Worm (Caenorhabditis elegans) whole organism, L4 larva: Measurements from ENCODE around the gene M163.22.

Experiments
- D1046.2 ChIP-seq: fragments of 200-800 bp; sonication (Bioruptor generic); IDR thresholded peaks from 2 replicates; pipeline ENCODE4 v1.3.6; 2022; ENCODE audit warnings: missing genetic modification characterization, missing compliant biosample characterization
- F26F4.8 ChIP-seq: fragments of 200-800 bp; sonication (Bioruptor generic); conservative IDR thresholded peaks from 2 replicates; pipeline ENCODE4 v1.3.6; 2022; ENCODE audit warnings: missing genetic modification characterization, missing compliant biosample characterization
- F44E2.7 ChIP-seq: fragments of 200-800 bp; sonication (Bioruptor generic); IDR thresholded peaks from 2 replicates; pipeline ENCODE4 v2.1.2; 2022; ENCODE audit warnings: missing genetic modification characterization, missing compliant biosample characterization
- R02D3.7 ChIP-seq: fragments of 150-350 bp; sonication (generic microtip); optimal IDR thresholded peaks from 3 replicates; lab custom pipeline; 2014; ENCODE audit warnings: missing biosample characterization, missing genetic modification characterization
- T26A8.4 ChIP-seq: fragments of 200-800 bp; sonication (Bioruptor generic); IDR thresholded peaks from 2 replicates; pipeline ENCODE4 v1.3.6; 2022; ENCODE audit warnings: missing genetic modification characterization, missing compliant biosample characterization
- Y48G9A.11 ChIP-seq: fragments of 200-800 bp; sonication (Bioruptor generic); IDR thresholded peaks from 2 replicates; pipeline ENCODE4 v1.3.6; 2022; ENCODE audit warnings: missing genetic modification reagents, missing genetic modification characterization, missing compliant biosample characterization
- Y5F2A.4 ChIP-seq: fragments of 200-800 bp; sonication (Bioruptor generic); optimal IDR thresholded peaks from 2 replicates; lab custom pipeline; 2018; ENCODE audit warnings: mild to moderate bottlenecking, missing genetic modification characterization, missing compliant biosample characterization
- aha-1 ChIP-seq: fragments of 150-350 bp; peaks from one replicate; lab custom pipeline; 2014; ENCODE audit warnings: missing biosample characterization, missing genetic modification characterization
- ama-1 ChIP-seq: fragments of 150-350 bp; optimal IDR thresholded peaks from 2 replicates; lab custom pipeline; 2014; ENCODE audit warnings: inconsistent platforms, mixed read lengths
- ceh-62 ChIP-seq: sonication (generic microtip); optimal IDR thresholded peaks from 2 replicates; lab custom pipeline; 2017; ENCODE audit warnings: missing biosample characterization, missing genetic modification characterization
- cey-2 ChIP-seq: sonication (generic microtip); optimal IDR thresholded peaks from 3 replicates; lab custom pipeline; 2017; ENCODE audit warnings: missing genetic modification characterization, mild to moderate bottlenecking, missing compliant biosample characterization, antibody characterized with exemption, borderline replicate concordance; ENCODE audit not compliant: insufficient read depth
- ctbp-1 ChIP-seq: fragments of 200-800 bp; sonication (Bioruptor generic); IDR thresholded peaks from 2 replicates; pipeline ENCODE4 v1.3.6; 2022; ENCODE audit warnings: missing genetic modification reagents, missing genetic modification characterization, missing compliant biosample characterization
- daf-16 ChIP-seq, 3 experiments: sonication (generic microtip); optimal IDR thresholded peaks; 2 replicates each; lab custom pipeline; 2016 to 2017; ENCODE audit warnings: missing genetic modification characterization in 3 of 3, missing genetic modification reagents in 3 of 3, mild to moderate bottlenecking in 2 of 3, missing compliant biosample characterization in 2 of 3, missing biosample characterization in 1 of 3, moderate library complexity in 1 of 3
- daf-19 ChIP-seq: fragments of 200-800 bp; sonication (Bioruptor generic); conservative IDR thresholded peaks from 2 replicates; pipeline ENCODE4 v1.3.6; 2022; ENCODE audit warnings: missing genetic modification characterization, missing compliant biosample characterization
- daf-8 ChIP-seq: fragments of 200-800 bp; sonication (Bioruptor generic); IDR thresholded peaks from 2 replicates; pipeline ENCODE4 v1.3.6; 2022; ENCODE audit warnings: missing genetic modification characterization, missing compliant biosample characterization
- dmd-6 ChIP-seq: fragments of 200-800 bp; sonication (Bioruptor generic); IDR thresholded peaks from 2 replicates; pipeline ENCODE4 v1.3.6; 2022; ENCODE audit warnings: missing genetic modification reagents, missing genetic modification characterization, missing compliant biosample characterization
- dmd-9 ChIP-seq: fragments of 200-800 bp; sonication (Bioruptor generic); IDR thresholded peaks from 2 replicates; pipeline ENCODE4 v1.3.6; 2022; ENCODE audit warnings: missing genetic modification reagents, missing genetic modification characterization, missing compliant biosample characterization
- gei-8 ChIP-seq: fragments of 200-800 bp; sonication (Bioruptor generic); optimal IDR thresholded peaks from 2 replicates; lab custom pipeline; 2018; ENCODE audit warnings: mild to moderate bottlenecking, missing genetic modification characterization, missing compliant biosample characterization
- hif-1 ChIP-seq, 2 experiments: sonication (generic microtip); optimal IDR thresholded peaks; 2 replicates each; lab custom pipeline; 2016 to 2017; ENCODE audit warnings: missing compliant biosample characterization in 2 of 2, missing genetic modification characterization in 2 of 2, missing genetic modification reagents in 2 of 2, missing genotype in 2 of 2, mild to moderate bottlenecking in 1 of 2
- hlh-11 ChIP-seq: fragments of 200-800 bp; sonication (Bioruptor generic); optimal IDR thresholded peaks from 2 replicates; lab custom pipeline; 2018; ENCODE audit warnings: mild to moderate bottlenecking, missing genetic modification characterization, missing compliant biosample characterization
- hlh-30 ChIP-seq: sonication (generic microtip); optimal IDR thresholded peaks from 2 replicates; lab custom pipeline; 2017; ENCODE audit warnings: antibody characterized with exemption, mild to moderate bottlenecking, missing genetic modification characterization, missing compliant biosample characterization; ENCODE audit not compliant: insufficient read depth
- hmg-1.1 ChIP-seq: fragments of 200-800 bp; sonication (Bioruptor generic); IDR thresholded peaks from 2 replicates; pipeline ENCODE4 v1.3.6; 2022; ENCODE audit warnings: missing genetic modification reagents, missing genetic modification characterization, missing compliant biosample characterization
- lin-1 ChIP-seq: fragments of 200-800 bp; sonication (Bioruptor generic); IDR thresholded peaks from 2 replicates; pipeline ENCODE4 v1.3.6; 2022; ENCODE audit warnings: missing genetic modification reagents, missing genetic modification characterization, missing compliant biosample characterization
- lin-15B ChIP-seq: fragments of 150-350 bp; sonication (generic microtip); optimal IDR thresholded peaks from 3 replicates; lab custom pipeline; 2014; ENCODE audit warnings: missing biosample characterization, missing genetic modification characterization
- lin-29 ChIP-seq: fragments of 200-800 bp; sonication (Bioruptor generic); IDR thresholded peaks from 2 replicates; pipeline ENCODE4 v1.3.6; 2022; ENCODE audit warnings: missing genetic modification reagents, missing genetic modification characterization, missing compliant biosample characterization
- lsy-2 ChIP-seq, 2 experiments: fragments of 150-350 bp in 1 of 2; sonication (generic microtip) in 1 of 2; optimal IDR thresholded peaks; 2 replicates each; lab custom pipeline; 2014 to 2017; ENCODE audit warnings: missing biosample characterization in 2 of 2, missing genetic modification characterization in 2 of 2
- mdl-1 ChIP-seq, 2 experiments: fragments of 150-350 bp in 1 of 2; sonication (generic microtip) in 1 of 2; optimal IDR thresholded peaks; 2 replicates each; lab custom pipeline; 2014 to 2017; ENCODE audit warnings: missing biosample characterization in 2 of 2, missing genetic modification characterization in 2 of 2
- mxl-2 ChIP-seq: fragments of 200-800 bp; sonication (Bioruptor generic); conservative IDR thresholded peaks from 2 replicates; pipeline ENCODE4 v1.3.6; 2022; ENCODE audit warnings: missing genetic modification reagents, missing genetic modification characterization, missing compliant biosample characterization
- mxl-3 ChIP-seq: fragments of 200-800 bp; sonication (Bioruptor generic); optimal IDR thresholded peaks from 2 replicates; lab custom pipeline; 2018; ENCODE audit warnings: mild to moderate bottlenecking, missing genetic modification characterization, missing compliant biosample characterization
- nhr-11 ChIP-seq: fragments of 150-350 bp; optimal IDR thresholded peaks from 2 replicates; lab custom pipeline; 2014; ENCODE audit warnings: missing biosample characterization, missing genetic modification characterization
- nhr-237 ChIP-seq: sonication (generic microtip); optimal IDR thresholded peaks from 2 replicates; lab custom pipeline; 2017; ENCODE audit warnings: missing biosample characterization, missing genetic modification characterization
- nhr-28 ChIP-seq: fragments of 150-350 bp; optimal IDR thresholded peaks from 2 replicates; lab custom pipeline; 2014; ENCODE audit warnings: missing biosample characterization, missing genetic modification characterization
- nhr-48 ChIP-seq: sonication (generic microtip); optimal IDR thresholded peaks from 2 replicates; lab custom pipeline; 2016; ENCODE audit warnings: mild to moderate bottlenecking, missing genetic modification characterization, missing compliant biosample characterization
- php-3 ChIP-seq: fragments of 200-800 bp; sonication (Bioruptor generic); IDR thresholded peaks from 2 replicates; pipeline ENCODE4 v1.3.6; 2022; ENCODE audit warnings: missing genetic modification reagents, missing genetic modification characterization, missing compliant biosample characterization
- rbr-2 ChIP-seq: sonication (generic microtip); optimal IDR thresholded peaks from 2 replicates; lab custom pipeline; 2016; ENCODE audit warnings: missing genotype, missing genetic modification characterization, missing compliant biosample characterization
- skn-1 ChIP-seq: fragments of 150-350 bp; optimal IDR thresholded peaks from 2 replicates; lab custom pipeline; 2014; ENCODE audit warnings: missing biosample characterization, missing genetic modification characterization
- spr-1 ChIP-seq: sonication (generic microtip); optimal IDR thresholded peaks from 2 replicates; lab custom pipeline; 2016; ENCODE audit warnings: mild to moderate bottlenecking, missing genetic modification characterization, missing compliant biosample characterization
- tag-97 ChIP-seq: fragments of 200-800 bp; sonication (Bioruptor generic); IDR thresholded peaks from 2 replicates; pipeline ENCODE4 v1.3.6; 2022; ENCODE audit warnings: missing genetic modification characterization, missing compliant biosample characterization
- tra-1 ChIP-seq: fragments of 200-800 bp; sonication (Bioruptor generic); IDR thresholded peaks from 2 replicates; pipeline ENCODE4 v1.3.6; 2022; ENCODE audit warnings: missing genetic modification reagents, missing genetic modification characterization, missing compliant biosample characterization
- unc-39 ChIP-seq: sonication (generic microtip); optimal IDR thresholded peaks from 2 replicates; lab custom pipeline; 2017; ENCODE audit warnings: missing biosample characterization, missing genetic modification characterization
- unc-62 ChIP-seq, 3 experiments: fragments of 150-350 bp in 1 of 3; sonication (generic microtip); optimal IDR thresholded peaks in 2 of 3; peaks in 1 of 3; 1 replicate in 1 of 3; 2 replicates in 2 of 3; lab custom pipeline; 2014 to 2017; ENCODE audit warnings: missing biosample characterization in 3 of 3, missing genetic modification characterization in 3 of 3, missing genetic modification reagents in 3 of 3, missing genotype in 1 of 3
- zag-1 ChIP-seq: fragments of 150-350 bp; optimal IDR thresholded peaks from 2 replicates; lab custom pipeline; 2014; ENCODE audit warnings: missing biosample characterization, missing genetic modification characterization
- zfp-3 ChIP-seq: fragments of 200-800 bp; sonication (Bioruptor generic); conservative IDR thresholded peaks from 2 replicates; pipeline ENCODE4 v1.3.6; 2022; ENCODE audit warnings: missing genetic modification reagents, missing genetic modification characterization, missing compliant biosample characterization
- zip-11 ChIP-seq: fragments of 200-800 bp; sonication (Bioruptor generic); IDR thresholded peaks from 2 replicates; pipeline ENCODE4 v1.3.6; 2022; ENCODE audit warnings: missing genetic modification characterization, missing compliant biosample characterization

M163.22 gene

ce11 chrX:14502116-14502587 lies 36.5 kb downstream of the M163.22 start (continued):
- TF ChIP-seq T26A8.4 (GFP tag; lab: Robert Waterston, UW), result no peak
- TF ChIP-seq php-3 (GFP tag; lab: Robert Waterston, UW), result peak; percentile 97

- TF ChIP-seq nhr-28 (tag; lab: Kevin White, UChicago) (peak; percentile 31), nhr-48 (tag; lab: Kevin White, UChicago) (peak; percentile 18), unc-39 (no peak), lsy-2 (tag; optimal IDR thresholded peaks at IDR 0.05; lab: Kevin White, UChicago) (peak in 1 of 2 experiments; percentile 3), cey-2 (tag; lab: Kevin White, UChicago) (no peak), unc-62 (GFP tag; optimal IDR thresholded peaks at IDR 0.05 in 1 of 2; lab: Kevin White, UChicago) (peak in 1 of 2 experiments; percentile 19), unc-62 (tag; optimal IDR thresholded peaks at IDR 0.05; lab: Kevin White, UChicago) (no peak), mxl-3 (GFP tag; lab: Kevin White, UChicago) (peak; percentile 7), zag-1 (tag; lab: Kevin White, UChicago) (no peak), ctbp-1 (GFP tag; lab: Robert Waterston, UW) (no peak), tra-1 (GFP tag; lab: Robert Waterston, UW) (peak; percentile 58; the same call in 1 of the 2 replicates), R02D3.7 (tag; lab: Kevin White, UChicago) (no peak), daf-16 (GFP tag; optimal IDR thresholded peaks at IDR 0.05; lab: Kevin White, UChicago) (peak in 1 of 2 experiments; percentile 56), daf-16 (tag; optimal IDR thresholded peaks at IDR 0.05; lab: Kevin White, UChicago) (no peak), dmd-6 (GFP tag; lab: Robert Waterston, UW) (peak; percentile 52), zip-11 (no peak), hlh-11 (tag; lab: Kevin White, UChicago) (peak; percentile 69), hlh-30 (tag; lab: Kevin White, UChicago) (peak; percentile 25)
Measured at ce11 chrX:14503282-14503681, 37.6 kb downstream of the M163.22 start.

ce11 chrX:14503800-14504550 lies 38.3 kb downstream of the M163.22 start, which contains the start of gene M163.1:
TSS of gene M163.1 (minus strand) at chrX:14503824.
- TF ChIP-seq F26F4.8 (GFP tag; lab: Robert Waterston, UW), result no peak
- no peak for TF ChIP-seq Y48G9A.11
- no peak for TF ChIP-seq hif-1 (tag; optimal IDR thresholded peaks at IDR 0.05; lab: Kevin White, UChicago)
- no peak for TF ChIP-seq zfp-3 (GFP tag; lab: Robert Waterston, UW)
- TF ChIP-seq rbr-2 (tag; lab: Kevin White, UChicago), result no peak
- no peak for TF ChIP-seq spr-1 (tag; lab: Kevin White, UChicago)
- TF ChIP-seq nhr-11 (tag; lab: Kevin White, UChicago), result no peak
- 0 out of 2 replicates have a peak, but pooled peaks have one; percentile 48 for TF ChIP-seq F44E2.7
- no peak for TF ChIP-seq mdl-1 (tag; optimal IDR thresholded peaks at IDR 0.05; lab: Kevin White, UChicago)
- no peak for TF ChIP-seq lin-1 (GFP tag; lab: Robert Waterston, UW)
- no peak for TF ChIP-seq skn-1 (tag; lab: Kevin White, UChicago)
- TF ChIP-seq mxl-2 (GFP tag; lab: Robert Waterston, UW), result no peak
- no peak for TF ChIP-seq D1046.2 (GFP tag; lab: Robert Waterston, UW)
- TF ChIP-seq daf-19 (GFP tag; lab: Robert Waterston, UW), result no peak
- peak; percentile 95 for TF ChIP-seq aha-1 (tag; lab: Kevin White, UChicago)
- no peak for TF ChIP-seq unc-39
- TF ChIP-seq R02D3.7 (tag; lab: Kevin White, UChicago), result no peak
- no peak for TF ChIP-seq lin-15B (tag; lab: Kevin White, UChicago)
- TF ChIP-seq Y5F2A.4 (GFP tag; lab: Kevin White, UChicago), result no peak
- TF ChIP-seq nhr-237 (tag; lab: Kevin White, UChicago), result no peak
- TF ChIP-seq ceh-62 (tag; lab: Kevin White, UChicago), result no peak
- TF ChIP-seq lsy-2 (tag; optimal IDR thresholded peaks at IDR 0.05; lab: Kevin White, UChicago), result no peak
- no peak for TF ChIP-seq tag-97 (GFP tag; lab: Robert Waterston, UW)
- TF ChIP-seq lin-29 (GFP tag; lab: Robert Waterston, UW), result no peak
- TF ChIP-seq zag-1 (tag; lab: Kevin White, UChicago), result no peak
- TF ChIP-seq dmd-9 (GFP tag; lab: Robert Waterston, UW), result no peak
- TF ChIP-seq gei-8 (GFP tag; lab: Kevin White, UChicago), result no peak
- no peak for TF ChIP-seq mxl-3 (GFP tag; lab: Kevin White, UChicago)
- no peak for TF ChIP-seq ama-1
- peak in 1 of 2 experiments; percentile 91 for TF ChIP-seq unc-62 (GFP tag; optimal IDR thresholded peaks at IDR 0.05 in 1 of 2; lab: Kevin White, UChicago)
- TF ChIP-seq unc-62 (tag; optimal IDR thresholded peaks at IDR 0.05; lab: Kevin White, UChicago), result no peak
- TF ChIP-seq hmg-1.1, result no peak
- no peak for TF ChIP-seq daf-8 (GFP tag; lab: Robert Waterston, UW)
